Worm (Caenorhabditis elegans) whole organism, L4/young adult: ENCODE data around the gene F11A5.15.

Experiments
- W03F9.2 ChIP-seq: fragments of 150-350 bp; optimal IDR thresholded peaks from 2 replicates; lab custom pipeline; 2014; ENCODE audit warnings: missing biosample characterization, missing genetic modification characterization
- dao-5 ChIP-seq: sonication (generic microtip); optimal IDR thresholded peaks from 2 replicates; lab custom pipeline; 2016; ENCODE audit warnings: missing genotype, missing genetic modification characterization, moderate library complexity, missing compliant biosample characterization
- him-1 ChIP-seq: sonication (generic microtip); optimal IDR thresholded peaks from 2 replicates; lab custom pipeline; 2016; ENCODE audit warnings: missing genotype, missing genetic modification reagents, missing genetic modification characterization, missing compliant biosample characterization

The F11A5.15 gene

DNA sequence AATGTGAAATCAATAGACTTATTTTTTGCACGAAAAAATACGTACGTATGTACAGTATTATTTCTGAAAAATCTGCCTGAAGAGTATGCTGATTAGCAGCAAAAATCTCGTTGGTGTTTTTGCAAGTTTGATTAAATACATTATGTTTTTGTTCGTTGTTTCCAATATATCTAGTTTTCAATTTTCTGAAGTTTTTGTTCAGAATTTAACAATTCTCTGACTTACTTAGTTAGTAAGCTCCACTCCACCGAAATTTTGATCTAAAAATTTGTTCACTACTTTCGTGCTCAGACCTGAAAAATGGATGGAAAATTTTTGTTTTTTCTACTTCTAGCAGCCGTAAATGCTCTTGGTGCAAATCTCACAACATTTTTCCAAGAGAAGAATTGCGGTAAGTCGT lies 13.5 kb downstream of the F11A5.15 start, which contains the start of gene irld-26:
TSS of gene irld-26 (plus strand) at position 301 of the 400 bp plus-strand sequence.
- TF ChIP-seq dao-5 (no peak), him-1 (no peak), W03F9.2 (tag; lab: Kevin White, UChicago) (no peak)

DNA sequence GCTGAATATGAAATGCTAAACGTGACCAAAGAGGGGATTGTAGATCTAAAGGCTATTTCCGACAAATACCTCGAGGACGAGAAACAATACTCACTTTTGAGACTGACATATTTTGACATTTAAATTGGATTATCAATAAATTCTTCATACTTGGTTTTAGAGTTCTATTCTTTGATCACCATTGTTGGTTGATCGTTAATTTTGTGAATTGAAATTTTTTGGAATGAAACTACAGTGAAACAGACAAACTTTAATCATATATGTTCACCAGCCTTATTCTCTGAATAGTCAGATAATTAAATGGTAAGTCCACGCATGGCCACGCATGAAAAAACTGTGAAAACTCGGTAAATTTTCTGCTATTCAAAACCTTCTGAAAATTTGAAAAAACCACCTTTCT lies 15.8 kb downstream of the F11A5.15 start, which contains the start of gene F11A5.18:
TSS of gene F11A5.18 (plus strand) at position 301 of the 400 bp plus-strand sequence.
- TF ChIP-seq him-1, result no peak
- no peak for TF ChIP-seq W03F9.2 (tag; lab: Kevin White, UChicago)

DNA sequence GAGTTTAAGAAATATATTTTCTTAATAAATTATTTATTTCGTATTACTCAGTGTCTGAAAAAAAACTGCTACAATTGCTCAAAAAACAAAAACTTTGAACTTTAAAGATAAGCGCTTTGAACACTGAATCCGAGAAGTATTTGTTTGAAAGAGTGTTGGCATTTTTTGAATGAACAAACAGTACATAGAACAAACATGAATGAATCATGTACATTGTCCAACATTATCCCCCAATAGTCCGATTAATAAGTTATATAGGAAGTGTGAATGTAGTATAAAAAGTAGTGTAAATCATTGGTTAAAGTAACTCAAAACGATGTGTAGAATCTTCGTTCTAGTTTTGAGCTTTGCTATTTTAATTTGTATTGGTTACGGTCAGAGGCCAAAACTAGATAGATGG lies 16.7 kb downstream of the F11A5.15 start, which contains the start of gene F11A5.17:
TSS of gene F11A5.17 (plus strand) at position 301 of the 400 bp plus-strand sequence.
- no peak for TF ChIP-seq dao-5

DNA sequence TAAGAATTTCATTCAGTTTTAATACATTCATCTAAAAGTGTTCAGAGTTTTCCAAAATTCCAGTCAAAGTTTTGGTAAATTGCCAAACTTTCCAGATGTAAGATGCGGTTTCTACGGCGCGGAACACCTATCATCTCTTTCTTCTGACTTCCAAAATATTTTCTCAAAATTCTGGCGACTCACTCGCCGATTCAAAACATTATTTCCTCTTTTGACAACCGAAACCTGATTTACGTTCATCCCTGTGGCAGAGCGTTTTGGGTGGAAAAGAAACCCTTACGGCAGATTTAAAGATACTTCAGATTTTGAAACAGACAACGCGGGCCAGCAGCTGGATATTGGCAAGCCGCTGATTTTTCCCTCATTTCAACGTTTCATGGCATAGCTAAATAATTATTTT lies 20.4 kb downstream of the F11A5.15 start, which contains the start of gene F11A5.5:
TSS of gene F11A5.5 (plus strand) at position 301 of the 400 bp plus-strand sequence.
- TF ChIP-seq dao-5 (no peak), him-1 (no peak), W03F9.2 (tag; lab: Kevin White, UChicago) (no peak)

DNA sequence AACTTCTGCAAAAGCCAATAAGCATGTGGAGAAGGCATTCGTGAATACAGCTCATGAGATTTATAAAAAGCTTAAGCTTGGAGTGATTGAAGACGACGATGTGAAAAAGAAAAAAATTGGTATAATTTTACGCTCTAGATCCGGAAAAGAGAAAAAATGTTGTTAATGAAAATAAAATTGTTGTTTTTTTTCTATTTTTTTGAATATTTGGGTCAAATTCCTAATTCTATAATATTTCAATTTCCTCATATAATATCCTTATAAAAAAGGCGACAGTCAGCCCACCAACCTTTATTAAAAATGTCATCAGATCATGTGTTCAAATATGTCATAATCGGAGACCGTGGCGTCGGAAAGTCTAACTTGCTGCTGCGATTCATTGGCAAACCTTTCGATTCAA lies 23.0 kb downstream of the F11A5.15 start, which contains the start of gene rabr-3:
TSS of gene rabr-3 (plus strand) at position 301 of the 400 bp plus-strand sequence.
- TF ChIP-seq him-1 (no peak), dao-5 (no peak), W03F9.2 (tag; lab: Kevin White, UChicago) (no peak)

DNA sequence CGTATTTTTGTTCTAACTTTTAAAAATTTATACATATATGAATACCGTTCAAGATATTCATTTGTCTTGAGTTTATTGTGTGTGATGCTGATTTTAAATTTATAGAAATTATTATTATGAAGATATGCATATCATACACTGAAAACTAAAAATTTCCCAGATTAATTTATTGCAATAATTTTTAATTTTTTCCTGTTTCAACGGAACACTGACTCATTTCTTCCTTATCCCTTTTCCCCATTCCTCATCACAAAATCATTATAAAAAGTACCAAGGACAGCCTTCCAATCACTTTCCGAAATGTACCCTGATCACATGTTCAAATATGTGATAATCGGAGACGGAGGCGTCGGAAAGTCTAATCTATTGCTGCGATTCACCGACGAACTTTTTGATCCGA lies 23.8 kb downstream of the F11A5.15 start, which contains the start of gene rabr-4:
TSS of gene rabr-4 (plus strand) at position 301 of the 400 bp plus-strand sequence.
- TF ChIP-seq him-1, result no peak
- no peak for TF ChIP-seq dao-5
- TF ChIP-seq W03F9.2 (tag; lab: Kevin White, UChicago), result no peak

DNA sequence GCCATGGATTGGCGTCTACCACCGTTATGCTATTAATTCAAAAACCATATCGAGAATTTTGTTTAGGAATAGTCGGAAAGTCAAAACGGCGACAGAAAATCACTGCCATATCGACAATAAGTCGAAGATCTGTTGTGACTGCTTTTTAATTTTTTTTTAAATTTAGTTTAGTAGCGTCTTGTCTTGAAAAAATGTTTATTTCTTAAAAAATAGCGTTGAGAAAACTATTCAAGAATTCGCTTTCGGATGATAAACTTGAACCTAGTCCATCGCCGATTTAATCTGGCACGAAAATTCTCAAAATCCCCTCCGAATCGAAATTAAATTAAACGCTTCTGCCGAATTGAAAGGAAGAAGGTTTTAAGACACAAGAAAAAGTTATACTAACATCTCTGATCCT lies 26.3 kb downstream of the F11A5.15 start, which contains the start of gene srh-279:
TSS of gene srh-279 (plus strand) at position 301 of the 400 bp plus-strand sequence.
- TF ChIP-seq W03F9.2 (tag; lab: Kevin White, UChicago) (no peak), him-1 (no peak), dao-5 (no peak)

DNA sequence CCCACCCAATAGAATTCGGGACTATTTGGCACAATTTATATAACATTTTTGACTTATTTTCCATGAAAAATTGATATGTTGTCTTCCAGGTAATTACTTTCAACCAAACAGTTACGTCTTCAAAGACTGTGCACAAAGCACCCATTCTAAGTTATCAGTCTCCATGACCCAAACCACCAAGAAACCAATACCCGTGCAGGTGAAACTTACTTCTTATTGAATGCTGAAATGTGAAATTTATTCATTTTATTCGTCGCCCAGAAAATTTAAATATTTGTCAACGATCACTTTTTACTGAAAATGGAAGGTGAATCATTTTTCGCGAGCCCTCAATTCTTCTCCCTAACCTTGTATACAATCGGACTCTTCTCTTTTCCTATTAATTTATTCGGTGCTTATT lies 27.9 kb downstream of the F11A5.15 start, which contains the start of gene srh-281:
TSS of gene srh-281 (plus strand) at position 301 of the 400 bp plus-strand sequence.
- no peak for TF ChIP-seq him-1

DNA sequence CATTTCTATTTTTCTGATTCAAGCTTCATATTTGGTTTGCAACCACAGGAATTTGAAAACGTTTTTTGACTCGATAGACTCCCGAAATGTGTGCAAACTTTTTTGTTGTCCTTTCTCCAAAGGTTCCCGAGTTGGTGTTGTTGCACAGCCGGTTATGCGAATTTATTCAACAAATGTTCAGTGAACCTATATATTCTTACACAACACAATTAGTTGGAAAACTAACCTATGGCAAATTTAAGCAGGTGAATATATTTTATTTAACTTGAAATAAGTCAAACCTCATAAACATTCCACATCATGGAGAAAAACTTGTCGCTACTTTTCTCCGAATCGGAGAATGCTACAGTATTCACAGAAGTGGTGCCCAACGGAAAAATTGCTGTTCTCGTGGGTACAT lies 35.1 kb downstream of the F11A5.15 start, which contains the start of gene srz-14:
TSS of gene srz-14 (plus strand) at position 301 of the 400 bp plus-strand sequence.
- TF ChIP-seq W03F9.2 (tag; lab: Kevin White, UChicago) (no peak), him-1 (no peak), dao-5 (no peak)

DNA sequence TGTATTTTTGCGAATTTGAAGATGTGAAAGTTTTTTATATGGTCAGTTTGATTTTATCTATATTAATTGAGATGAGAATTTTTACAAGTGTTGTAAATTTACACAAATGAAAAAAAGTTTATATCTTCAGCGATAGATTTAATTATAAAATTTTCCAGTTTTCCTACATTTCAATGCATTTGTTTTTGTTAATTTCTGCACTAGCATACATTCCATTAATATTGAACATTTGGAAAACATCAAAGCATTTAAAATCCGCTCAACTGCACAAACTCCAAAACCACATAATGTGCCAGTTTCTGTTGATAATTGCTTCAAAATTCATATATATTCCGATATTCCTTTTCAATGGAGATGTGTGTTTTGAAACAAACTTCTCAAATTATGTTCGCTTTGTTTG lies 35.5 kb downstream of the F11A5.15 start, which contains the start of gene srh-277:
TSS of gene srh-277 (plus strand) at position 301 of the 400 bp plus-strand sequence.
- TF ChIP-seq him-1 (no peak), W03F9.2 (tag; lab: Kevin White, UChicago) (no peak), dao-5 (no peak)

DNA sequence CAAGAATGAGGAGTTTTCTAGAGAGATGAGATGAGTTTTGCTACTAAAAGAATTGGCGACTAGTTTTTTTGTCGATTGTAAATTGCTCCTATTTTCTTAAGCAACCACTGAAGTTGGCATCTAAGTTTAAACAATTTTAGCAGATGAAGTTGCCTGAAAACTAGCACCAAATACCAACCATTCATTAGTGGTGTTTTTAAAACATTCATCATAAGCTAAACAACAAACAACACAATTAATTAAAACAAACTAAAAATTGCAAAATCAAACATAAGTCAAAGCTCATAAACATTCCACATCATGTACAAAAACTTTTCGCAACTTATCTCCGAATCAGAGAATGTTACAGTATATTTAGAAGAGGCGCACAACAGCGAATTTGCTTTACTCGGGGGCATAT lies 36.3 kb downstream of the F11A5.15 start, which contains the start of gene srz-13:
TSS of gene srz-13 (plus strand) at position 301 of the 400 bp plus-strand sequence.
- no peak for TF ChIP-seq him-1
- TF ChIP-seq W03F9.2 (tag; lab: Kevin White, UChicago), result no peak
- TF ChIP-seq dao-5, result no peak

DNA sequence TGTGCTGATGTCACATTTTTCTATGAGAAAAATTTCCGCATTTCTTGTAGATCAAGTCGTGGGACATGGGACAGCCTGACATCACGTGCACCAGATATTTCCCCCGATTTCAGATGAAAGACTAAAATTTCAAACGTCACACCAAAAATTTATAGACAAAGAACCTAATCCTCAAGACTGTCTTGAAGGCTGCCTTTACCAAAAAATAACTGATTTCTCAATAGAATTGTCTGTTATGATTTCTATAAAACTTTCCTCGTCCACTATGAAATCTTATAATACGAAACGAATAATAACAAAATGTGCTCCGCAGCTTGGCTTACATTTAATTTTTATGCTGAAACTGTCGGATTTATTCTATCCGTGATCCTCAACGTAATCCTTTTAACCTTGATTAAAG lies 38.1 kb downstream of the F11A5.15 start, which contains the start of gene str-106:
TSS of gene str-106 (plus strand) at position 301 of the 400 bp plus-strand sequence.
- no peak for TF ChIP-seq him-1
- no peak for TF ChIP-seq dao-5
- TF ChIP-seq W03F9.2 (tag; lab: Kevin White, UChicago), result no peak

DNA sequence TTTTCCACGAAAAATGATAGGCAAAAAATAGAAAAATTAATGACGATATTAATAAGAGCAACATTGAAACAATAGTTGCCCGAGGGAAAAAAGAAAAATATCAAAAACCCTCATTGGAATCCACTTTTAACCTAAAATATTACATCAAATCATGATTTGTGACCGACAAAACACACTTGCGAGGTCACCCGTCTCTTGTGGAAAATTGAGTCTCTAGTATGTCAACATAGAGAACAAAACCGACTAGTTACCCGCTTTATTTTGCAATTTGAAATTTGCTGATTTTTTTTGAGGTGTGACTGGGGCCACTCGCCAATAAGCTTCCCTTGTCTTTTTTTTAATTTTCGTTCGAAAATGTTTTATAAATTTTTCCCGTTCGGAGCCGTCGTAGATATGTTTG lies 42.7 kb downstream of the F11A5.15 start, which contains the start of gene cyp-33D1:
TSS of gene cyp-33D1 (minus strand) at position 101 of the 400 bp plus-strand sequence.
- TF ChIP-seq W03F9.2 (tag; lab: Kevin White, UChicago), result no peak
- no peak for TF ChIP-seq him-1
- TF ChIP-seq dao-5, result no peak

DNA sequence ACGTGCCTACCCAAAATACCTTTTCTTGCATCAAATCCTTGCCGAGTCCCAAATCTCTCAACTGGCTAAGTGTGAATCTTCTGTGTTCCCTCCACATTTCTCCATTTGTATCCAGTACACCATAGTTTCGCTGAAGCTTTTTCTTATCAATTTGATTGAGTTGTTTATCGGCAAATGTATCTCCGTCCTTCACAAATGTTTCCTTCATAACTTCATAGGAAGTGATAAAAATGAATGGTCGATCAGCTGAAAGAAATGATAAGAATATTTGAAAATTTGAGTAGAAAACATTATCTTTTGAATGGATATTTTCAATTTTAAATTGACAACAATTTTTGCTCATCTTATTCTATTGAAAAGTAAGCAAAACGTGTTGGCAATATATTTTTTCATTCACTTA lies 43.2 kb downstream of the F11A5.15 start:
- TF ChIP-seq W03F9.2 (tag; lab: Kevin White, UChicago) (no peak), him-1 (no peak), dao-5 (no peak)

DNA sequence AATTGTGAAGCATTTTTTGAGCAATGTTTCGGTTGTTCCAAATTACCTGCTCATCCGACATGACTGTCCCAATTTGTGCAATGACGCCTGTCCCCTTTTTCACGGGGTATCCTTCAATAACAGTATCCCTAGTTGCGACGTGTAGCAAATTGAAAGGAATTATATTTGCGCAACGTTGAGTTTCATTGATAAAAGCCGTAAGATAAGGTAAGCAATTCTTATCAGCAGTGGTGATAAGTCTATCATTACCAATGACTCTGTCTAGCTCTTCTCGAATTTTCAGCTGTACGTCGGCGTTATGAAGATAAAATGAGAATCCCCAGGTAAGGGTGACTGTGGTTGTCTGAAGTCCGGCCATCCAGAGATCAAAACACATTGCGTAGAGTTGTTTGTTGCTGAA lies 44.3 kb downstream of the F11A5.15 start:
- TF ChIP-seq him-1, result no peak
- no peak for TF ChIP-seq dao-5
- no peak for TF ChIP-seq W03F9.2 (tag; lab: Kevin White, UChicago)
